Worm (Caenorhabditis elegans) whole organism, L2 larva: ENCODE data around the gene mtl-2.

Experiments used
- F13H6.1 ChIP-seq: sonication (generic microtip); optimal IDR thresholded peaks from 2 replicates; lab custom pipeline; 2016; ENCODE audit warnings: missing genetic modification characterization, missing compliant biosample characterization
- alr-1 ChIP-seq: fragments of 150-350 bp; optimal IDR thresholded peaks from 2 replicates; lab custom pipeline; 2014; ENCODE audit warnings: missing biosample characterization, missing genetic modification characterization
- lin-11 ChIP-seq: fragments of 150-350 bp; sonication (generic microtip); optimal IDR thresholded peaks from 2 replicates; lab custom pipeline; 2014; ENCODE audit warnings: missing biosample characterization, missing genetic modification characterization, inconsistent platforms, mixed read lengths
- snpc-4 ChIP-seq: fragments of 150-350 bp; optimal IDR thresholded peaks from 2 replicates; lab custom pipeline; 2014; ENCODE audit warnings: missing biosample characterization, missing genetic modification characterization
- zag-1 ChIP-seq: fragments of 150-350 bp; optimal IDR thresholded peaks from 2 replicates; lab custom pipeline; 2014; ENCODE audit warnings: missing biosample characterization, missing genetic modification characterization

- TF ChIP-seq lin-11 (no peak), alr-1 (tag; lab: Kevin White, UChicago) (no peak), F13H6.1 (tag; lab: Kevin White, UChicago) (no peak), snpc-4 (no peak), zag-1 (tag; lab: Kevin White, UChicago) (no peak)
Observed at ce11 chrV:14023074-14023473, 4.6 kb upstream of the mtl-2 start, which contains the start of gene T08G5.15.
